Fruit fly (Drosophila melanogaster): ENCODE results near the gene CG5096.

The CG5096 gene

DNA sequence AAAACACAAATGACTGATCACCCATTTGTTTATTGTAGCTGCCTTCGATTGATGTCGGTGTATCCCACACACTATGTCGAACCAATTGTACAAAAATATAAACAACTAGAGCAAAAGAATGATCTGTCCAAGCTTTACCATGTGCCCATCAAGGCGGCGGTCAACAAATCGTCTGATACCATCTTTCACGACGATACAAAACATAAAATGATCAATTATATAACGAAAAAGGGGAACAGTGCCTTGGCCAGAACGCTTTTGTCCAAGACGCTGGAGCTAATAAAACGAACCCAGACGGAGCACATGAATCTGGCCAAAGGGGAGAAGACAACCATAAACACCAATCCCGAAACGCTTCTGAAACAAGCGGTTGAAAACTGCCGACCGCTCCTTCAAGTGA, 4.8 kb downstream of the CG5096 start:
- no peak for TF ChIP-seq rgr (GFP tag; optimal IDR thresholded peaks at IDR 0.05)

DNA sequence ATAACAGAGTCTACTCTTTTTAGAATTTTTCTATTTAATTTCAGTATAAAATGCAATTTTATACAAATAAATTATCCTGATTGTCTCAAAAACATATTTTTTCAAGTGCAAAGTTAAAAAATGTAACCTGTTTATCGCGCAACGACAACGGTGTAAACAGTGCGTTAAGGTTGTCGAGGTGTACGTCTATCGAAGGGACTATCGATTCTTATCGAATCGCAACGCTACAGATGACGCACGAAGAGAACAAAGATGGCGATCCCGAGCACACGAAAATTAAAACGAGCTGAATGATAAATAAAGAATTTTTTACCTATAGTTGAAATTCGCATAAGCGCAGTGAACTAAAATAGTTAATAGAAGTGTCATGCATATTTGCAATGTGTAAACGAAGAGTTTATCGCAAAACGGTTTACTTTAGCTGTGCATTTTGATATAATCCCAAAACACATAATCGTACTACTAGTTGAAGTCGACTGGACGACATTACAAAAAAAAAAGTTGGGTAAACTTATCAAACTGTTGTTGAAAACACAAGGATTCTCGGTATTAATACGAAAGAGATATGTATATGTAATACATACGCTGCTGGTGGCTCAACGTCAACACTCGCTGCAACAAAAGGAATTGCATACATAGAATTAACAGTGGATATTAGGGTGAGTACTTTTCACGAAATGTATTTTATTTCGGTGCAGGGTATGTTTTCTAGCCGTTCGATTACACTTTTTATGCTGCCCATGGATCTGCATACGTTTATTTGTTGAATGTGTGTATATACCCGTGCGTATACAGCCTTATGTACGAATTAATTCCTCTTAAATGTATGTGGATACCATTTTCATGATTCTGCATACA, 6.0 kb downstream of the CG5096 start, which contains the start of gene da:
TSS of gene da (plus strand) at position 237 of the 858 bp plus-strand sequence.
- TF ChIP-seq rgr (GFP tag; optimal IDR thresholded peaks at IDR 0.05) (peak; percentile 55), Rel (GFP tag; optimal IDR thresholded peaks at IDR 0.05) (no peak), Rel (tag; optimal IDR thresholded peaks at IDR 0.05) (peak; percentile 39), usp (GFP tag; optimal IDR thresholded peaks at IDR 0.05) (no peak), sage (GFP tag; optimal IDR thresholded peaks at IDR 0.05) (peak; percentile 31), Hnf4 (GFP tag; optimal IDR thresholded peaks at IDR 0.05) (peak; percentile 52), Dif (GFP tag; optimal IDR thresholded peaks at IDR 0.05; ENCODE audit: partially characterized antibody) (no peak), CG9705 (GFP tag; optimal IDR thresholded peaks at IDR 0.05) (peak; percentile 12), Jra (GFP tag; optimal IDR thresholded peaks at IDR 0.05) (peak; percentile 56), Vsx2 (GFP tag; optimal IDR thresholded peaks at IDR 0.05; ENCODE audit: partially characterized antibody) (no peak), dl (GFP tag; optimal IDR thresholded peaks at IDR 0.05; ENCODE audit: insufficient read depth in 1 of 2, partially characterized antibody in 2 of 2) (no peak), woc (GFP tag; optimal IDR thresholded peaks at IDR 0.05) (peak; percentile 64), Mio (GFP tag; optimal IDR thresholded peaks at IDR 0.05) (no peak), brk (GFP tag; optimal IDR thresholded peaks at IDR 0.05) (no peak), psq (GFP tag; optimal IDR thresholded peaks at IDR 0.05) (peak; percentile 8), foxo (GFP tag; optimal IDR thresholded peaks at IDR 0.05) (peak in 1 of 2 experiments; percentile 24), h (GFP tag; optimal IDR thresholded peaks at IDR 0.05) (peak; percentile 56), dmrt93B (GFP tag; optimal IDR thresholded peaks at IDR 0.05) (no peak), lola (GFP tag; optimal IDR thresholded peaks at IDR 0.05) (peak; percentile 69), Hr78 (GFP tag; optimal IDR thresholded peaks at IDR 0.05) (no peak), CG32264 (GFP tag; optimal IDR thresholded peaks at IDR 0.05) (no peak), br (GFP tag; optimal IDR thresholded peaks at IDR 0.05) (no peak), CrebA (GFP tag; optimal IDR thresholded peaks at IDR 0.05; ENCODE audit: borderline replicate concordance) (no peak), HLH106 (tag; optimal IDR thresholded peaks at IDR 0.05) (peak; percentile 61), tai (GFP tag; optimal IDR thresholded peaks at IDR 0.05) (no peak), jim (GFP tag; optimal IDR thresholded peaks at IDR 0.05) (no peak), fru (GFP tag; optimal IDR thresholded peaks at IDR 0.05) (peak; percentile 39), Dfd (GFP tag; optimal IDR thresholded peaks at IDR 0.05) (no peak), Myc (optimal IDR thresholded peaks at IDR 0.05) (no peak), Sp1 (GFP tag; optimal IDR thresholded peaks at IDR 0.05) (peak; percentile 47), OdsH (GFP tag; optimal IDR thresholded peaks at IDR 0.05) (no peak), GATAd (GFP tag; optimal IDR thresholded peaks at IDR 0.05) (no peak), pan (optimal IDR thresholded peaks at IDR 0.05) (no peak), N (GFP tag; optimal IDR thresholded peaks at IDR 0.05) (peak; percentile 94), Abd-B (GFP tag; optimal IDR thresholded peaks at IDR 0.05) (no peak), dsf (GFP tag; optimal IDR thresholded peaks at IDR 0.05; ENCODE audit: borderline replicate concordance) (no peak), sv (GFP tag; optimal IDR thresholded peaks at IDR 0.05) (peak; percentile 15), Hr83 (GFP tag; optimal IDR thresholded peaks at IDR 0.05; ENCODE audit: poor library complexity, severe bottlenecking) (no peak), ey (GFP tag; optimal IDR thresholded peaks at IDR 0.05) (peak; percentile 33)

DNA sequence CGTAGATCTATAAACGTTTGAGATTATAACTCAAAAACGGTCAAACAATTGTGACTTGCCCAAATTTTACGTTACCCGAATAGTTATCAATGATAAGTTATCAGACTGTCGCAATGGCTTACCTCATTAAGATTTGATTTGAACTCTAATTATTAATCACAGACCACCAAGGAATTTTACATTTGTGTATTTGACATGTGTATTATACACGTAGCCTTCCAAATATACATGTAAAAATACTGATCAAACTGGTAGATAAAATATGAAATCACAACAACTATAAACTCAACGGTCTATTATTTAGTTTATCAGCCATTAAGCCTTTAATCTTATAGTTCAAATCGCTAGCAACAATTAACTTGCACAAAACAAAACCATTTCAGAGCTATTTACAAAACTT, 11.4 kb downstream of the CG5096 start:
- no peak for TF ChIP-seq dsf (GFP tag; optimal IDR thresholded peaks at IDR 0.05; ENCODE audit: borderline replicate concordance)
- no peak for TF ChIP-seq Dfd (GFP tag; optimal IDR thresholded peaks at IDR 0.05)
- TF ChIP-seq CG9705 (GFP tag; optimal IDR thresholded peaks at IDR 0.05): no peak
- no peak for TF ChIP-seq rgr (GFP tag; optimal IDR thresholded peaks at IDR 0.05)
- no peak for TF ChIP-seq OdsH (GFP tag; optimal IDR thresholded peaks at IDR 0.05)
- TF ChIP-seq tai (GFP tag; optimal IDR thresholded peaks at IDR 0.05): no peak
- no peak for TF ChIP-seq Abd-B (GFP tag; optimal IDR thresholded peaks at IDR 0.05)
- no peak for TF ChIP-seq Hr78 (GFP tag; optimal IDR thresholded peaks at IDR 0.05)
- TF ChIP-seq Hr83 (GFP tag; optimal IDR thresholded peaks at IDR 0.05; ENCODE audit: poor library complexity, severe bottlenecking): no peak
- no peak for TF ChIP-seq dl (GFP tag; optimal IDR thresholded peaks at IDR 0.05; ENCODE audit: insufficient read depth in 1 of 2, partially characterized antibody in 2 of 2)
